Fruit fly (Drosophila melanogaster) Kc167 (cell line): Measurements from ENCODE around the gene CG4496.

Source experiments
- Myc ChIP-seq: fragments of >200 bp; optimal IDR thresholded peaks from 2 replicates; lab custom pipeline; 2017; ENCODE audit warnings: missing external identifiers
- Sin3A ChIP-seq: fragments of >200 bp; optimal IDR thresholded peaks from 2 replicates; lab custom pipeline; 2018; ENCODE audit warnings: missing external identifiers
- h ChIP-seq: fragments of >200 bp; optimal IDR thresholded peaks from 3 replicates; lab custom pipeline; 2018; ENCODE audit warnings: missing external identifiers
- insv ChIP-seq: fragments of >200 bp; optimal IDR thresholded peaks from 3 replicates; lab custom pipeline; 2018; ENCODE audit warnings: missing external identifiers
- psq ChIP-seq: fragments of >200 bp; optimal IDR thresholded peaks from 2 replicates; lab custom pipeline; 2017; ENCODE audit warnings: missing external identifiers
- ttk ChIP-seq: sonication (Bioruptor generic); optimal IDR thresholded peaks from 2 replicates; lab custom pipeline; 2017; ENCODE audit warnings: missing external identifiers

The CG4496 gene

dm6 chr2L:7175786-7176185, 14.0 kb downstream of the CG4496 start:
- TF ChIP-seq psq (lab: Kevin White, UChicago) (no peak), ttk (lab: Kevin White, UChicago) (no peak), Sin3A (lab: Kevin White, UChicago) (no peak), Myc (lab: Kevin White, UChicago) (no peak), h (no peak), insv (no peak)

- TF ChIP-seq Sin3A (lab: Kevin White, UChicago) (no peak), ttk (lab: Kevin White, UChicago) (no peak), psq (lab: Kevin White, UChicago) (no peak)
Measured at dm6 chr2L:7174351-7174750, 15.5 kb downstream of the CG4496 start.

dm6 chr2L:7169003-7169402, 20.8 kb downstream of the CG4496 start:
- TF ChIP-seq ttk (lab: Kevin White, UChicago): no peak
- no peak for TF ChIP-seq Myc (lab: Kevin White, UChicago)
- no peak for TF ChIP-seq insv
- no peak for TF ChIP-seq h
- TF ChIP-seq Sin3A (lab: Kevin White, UChicago): no peak
- TF ChIP-seq psq (lab: Kevin White, UChicago): no peak

- TF ChIP-seq ttk (lab: Kevin White, UChicago) (no peak), psq (lab: Kevin White, UChicago) (no peak), Myc (lab: Kevin White, UChicago) (no peak), insv (no peak), h (no peak), Sin3A (lab: Kevin White, UChicago) (no peak)
Measured at dm6 chr2L:7165832-7166231, 24.0 kb downstream of the CG4496 start.

- no peak for TF ChIP-seq psq (lab: Kevin White, UChicago)
- no peak for TF ChIP-seq insv
- no peak for TF ChIP-seq Sin3A (lab: Kevin White, UChicago)
- no peak for TF ChIP-seq ttk (lab: Kevin White, UChicago)
- TF ChIP-seq Myc (lab: Kevin White, UChicago): no peak
- TF ChIP-seq h: no peak
Measured at dm6 chr2L:7158798-7159197, 31.0 kb downstream of the CG4496 start.

dm6 chr2L:7157456-7157855, 32.4 kb downstream of the CG4496 start, which contains the start of gene Pvf3:
TSS of gene Pvf3 (minus strand) at chr2L:7157695.
- TF ChIP-seq Sin3A (lab: Kevin White, UChicago) (no peak), h (no peak), ttk (lab: Kevin White, UChicago) (no peak), Myc (lab: Kevin White, UChicago) (no peak), psq (lab: Kevin White, UChicago) (no peak), insv (no peak)

dm6 chr2L:7154861-7155594, 34.8 kb downstream of the CG4496 start:
- no peak for TF ChIP-seq psq (lab: Kevin White, UChicago)
- TF ChIP-seq Sin3A (lab: Kevin White, UChicago): no peak
- TF ChIP-seq insv: no peak
- TF ChIP-seq ttk (lab: Kevin White, UChicago): no peak
- TF ChIP-seq h: no peak
- no peak for TF ChIP-seq Myc (lab: Kevin White, UChicago)

dm6 chr2L:7152260-7152659, 37.5 kb downstream of the CG4496 start:
- TF ChIP-seq ttk (lab: Kevin White, UChicago) (no peak), h (no peak)

dm6 chr2L:7150775-7151174, 39.0 kb downstream of the CG4496 start:
- TF ChIP-seq h (no peak), psq (lab: Kevin White, UChicago) (no peak), insv (no peak), Myc (lab: Kevin White, UChicago) (no peak), ttk (lab: Kevin White, UChicago) (no peak), Sin3A (lab: Kevin White, UChicago) (no peak)

dm6 chr2L:7148919-7149318, 40.9 kb downstream of the CG4496 start:
- TF ChIP-seq h (no peak), psq (lab: Kevin White, UChicago) (no peak), Myc (lab: Kevin White, UChicago) (no peak), ttk (lab: Kevin White, UChicago) (no peak), insv (no peak), Sin3A (lab: Kevin White, UChicago) (no peak)

dm6 chr2L:7148086-7148485, 41.7 kb downstream of the CG4496 start:
- TF ChIP-seq insv (no peak), psq (lab: Kevin White, UChicago) (no peak), Myc (lab: Kevin White, UChicago) (no peak), h (no peak), Sin3A (lab: Kevin White, UChicago) (no peak), ttk (lab: Kevin White, UChicago) (no peak)

dm6 chr2L:7147212-7147611, 42.6 kb downstream of the CG4496 start:
- TF ChIP-seq ttk (lab: Kevin White, UChicago) (no peak), Myc (lab: Kevin White, UChicago) (no peak), insv (no peak), h (no peak), psq (lab: Kevin White, UChicago) (no peak), Sin3A (lab: Kevin White, UChicago) (no peak)

dm6 chr2L:7145881-7146280, 43.9 kb downstream of the CG4496 start:
- TF ChIP-seq Sin3A (lab: Kevin White, UChicago): no peak
- no peak for TF ChIP-seq h
- no peak for TF ChIP-seq ttk (lab: Kevin White, UChicago)
- TF ChIP-seq Myc (lab: Kevin White, UChicago): no peak
- TF ChIP-seq insv: no peak
- no peak for TF ChIP-seq psq (lab: Kevin White, UChicago)
